Worm (Caenorhabditis elegans): Measurements from ENCODE around the gene bath-2.
A peak's percentile ranks its signal among the peaks of the same experiment; 100 is the strongest.

The bath-2 gene

DNA sequence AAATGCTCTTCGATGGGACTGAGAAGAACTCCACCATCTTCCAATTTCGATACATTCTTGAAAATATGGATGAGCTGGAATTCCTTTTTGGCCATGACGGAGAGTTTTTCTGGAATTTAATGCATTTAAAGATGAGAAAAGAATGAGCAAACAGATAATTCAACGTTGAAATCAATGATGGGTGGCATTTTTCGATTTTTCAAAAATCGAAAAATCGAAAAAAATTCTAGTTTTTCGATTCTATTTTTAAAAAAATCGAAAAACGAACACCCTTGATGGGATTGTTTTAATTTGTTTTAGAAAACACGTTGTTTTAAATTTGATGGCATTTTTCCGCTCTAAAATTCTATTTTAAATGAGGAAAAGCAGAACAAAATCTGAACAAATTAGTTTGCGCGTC lies 9.8 kb downstream of the bath-2 start, which contains the start of gene math-31:
TSS of gene math-31 (minus strand) at position 101 of the 400 bp plus-strand sequence.
- no peak for TF ChIP-seq Y67H2A.10 (GFP tag; conservative IDR thresholded peaks at IDR 0.05)
- TF ChIP-seq chd-7 (tag; optimal IDR thresholded peaks at IDR 0.05) = no peak
- no peak for TF ChIP-seq hsf-1 (GFP tag; IDR thresholded peaks at IDR 0.05)
- no peak for TF ChIP-seq hlh-26 (GFP tag; conservative IDR thresholded peaks at IDR 0.05)
- no peak for TF ChIP-seq xnd-1 (tag; optimal IDR thresholded peaks at IDR 0.05)
- no peak for TF ChIP-seq F33H1.4 (GFP tag; IDR thresholded peaks at IDR 0.05)
- no peak for TF ChIP-seq athp-1 (tag; optimal IDR thresholded peaks at IDR 0.05)
- no peak for TF ChIP-seq madf-8 (GFP tag; conservative IDR thresholded peaks at IDR 0.05)
- no peak for TF ChIP-seq lin-35 (GFP tag; optimal IDR thresholded peaks at IDR 0.05)
- TF ChIP-seq dox-1 (GFP tag; IDR thresholded peaks at IDR 0.05) = no peak

ce11 chrII:1905104-1905503 lies 17.5 kb downstream of the bath-2 start, which contains the start of gene math-22:
Gene math-22 (plus strand): TSS chrII:1905404.
- TF ChIP-seq nhr-80 (tag; optimal IDR thresholded peaks at IDR 0.05) (peak; percentile 3), let-526 (GFP tag; IDR thresholded peaks at IDR 0.05) (no peak), mes-4 (tag; optimal IDR thresholded peaks at IDR 0.05) (no peak), nhr-90 (tag; optimal IDR thresholded peaks at IDR 0.05) (no peak), ceh-79 (tag; optimal IDR thresholded peaks at IDR 0.05) (no peak)

- TF ChIP-seq lin-35 (GFP tag; optimal IDR thresholded peaks at IDR 0.05) = no peak
- TF ChIP-seq mes-4 (tag; optimal IDR thresholded peaks at IDR 0.05) = no peak
- no peak for TF ChIP-seq somi-1 (GFP tag; optimal IDR thresholded peaks at IDR 0.05)
- TF ChIP-seq nfyb-1 (GFP tag; IDR thresholded peaks at IDR 0.05) = no peak
- no peak for TF ChIP-seq hsf-1 (GFP tag; IDR thresholded peaks at IDR 0.05)
- TF ChIP-seq nhr-80 (tag; optimal IDR thresholded peaks at IDR 0.05) = no peak
- TF ChIP-seq pha-4 (tag; optimal IDR thresholded peaks at IDR 0.05) = no peak
- no peak for TF ChIP-seq ceh-91 (GFP tag; IDR thresholded peaks at IDR 0.05)
- TF ChIP-seq tbx-9 (tag; optimal IDR thresholded peaks at IDR 0.05; ENCODE audit: borderline replicate concordance) = no peak
- no peak for TF ChIP-seq F10E7.11 (tag; optimal IDR thresholded peaks at IDR 0.05)
These were observed 20.6 kb downstream of the bath-2 start, which contains the start of gene math-23 for ce11 chrII:1901981-1902380. Gene math-23 (plus strand): TSS chrII:1902281.

DNA sequence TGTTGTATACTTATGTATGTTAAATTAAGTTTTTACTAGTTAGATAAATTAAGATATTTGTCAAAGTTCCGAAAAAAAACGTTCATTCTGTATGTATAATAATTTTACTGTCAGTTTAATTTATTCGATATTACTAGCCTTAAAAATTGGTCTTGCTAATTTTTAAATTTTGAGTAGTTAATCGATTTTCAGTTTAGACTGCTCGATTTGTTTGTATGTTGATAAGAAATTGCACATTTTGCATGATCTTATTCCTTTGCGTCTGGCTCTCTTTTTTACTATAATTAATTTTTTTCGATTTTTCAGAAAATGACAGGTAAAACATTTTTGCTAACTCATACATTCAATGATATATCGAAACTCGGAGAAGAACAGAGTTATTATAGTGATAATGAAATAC lies 22.6 kb downstream of the bath-2 start, which contains the start of gene math-24:
TSS of gene math-24 (plus strand) at position 301 of the 400 bp plus-strand sequence.
- TF ChIP-seq gei-17 (GFP tag; optimal IDR thresholded peaks at IDR 0.05) (no peak), sptf-2 (GFP tag; optimal IDR thresholded peaks at IDR 0.05) (no peak), attf-6 (GFP tag; IDR thresholded peaks at IDR 0.05) (no peak), hmg-1.2 (GFP tag; IDR thresholded peaks at IDR 0.05) (no peak), let-607 (tag; optimal IDR thresholded peaks at IDR 0.05) (no peak), mxl-1 (tag; optimal IDR thresholded peaks at IDR 0.05) (no peak), C17E4.6 (GFP tag; IDR thresholded peaks at IDR 0.05) (no peak), dox-1 (GFP tag; IDR thresholded peaks at IDR 0.05) (no peak), Y56A3A.18 (GFP tag; IDR thresholded peaks at IDR 0.05) (no peak), hsf-1 (GFP tag; IDR thresholded peaks at IDR 0.05) (no peak), attf-5 (GFP tag; optimal IDR thresholded peaks at IDR 0.05) (no peak), mes-4 (tag; optimal IDR thresholded peaks at IDR 0.05) (no peak), atf-7 (tag; optimal IDR thresholded peaks at IDR 0.05) (no peak), rcor-1 (GFP tag; IDR thresholded peaks at IDR 0.05) (no peak), madf-10 (tag; optimal IDR thresholded peaks at IDR 0.05) (no peak), hlh-26 (GFP tag; conservative IDR thresholded peaks at IDR 0.05) (no peak), zfh-2 (GFP tag; conservative IDR thresholded peaks at IDR 0.05) (no peak)

Data from whole organism, young adult.